Fruit fly (Drosophila melanogaster): Measurements from ENCODE around the gene Cp110.

Gene Cp110

DNA sequence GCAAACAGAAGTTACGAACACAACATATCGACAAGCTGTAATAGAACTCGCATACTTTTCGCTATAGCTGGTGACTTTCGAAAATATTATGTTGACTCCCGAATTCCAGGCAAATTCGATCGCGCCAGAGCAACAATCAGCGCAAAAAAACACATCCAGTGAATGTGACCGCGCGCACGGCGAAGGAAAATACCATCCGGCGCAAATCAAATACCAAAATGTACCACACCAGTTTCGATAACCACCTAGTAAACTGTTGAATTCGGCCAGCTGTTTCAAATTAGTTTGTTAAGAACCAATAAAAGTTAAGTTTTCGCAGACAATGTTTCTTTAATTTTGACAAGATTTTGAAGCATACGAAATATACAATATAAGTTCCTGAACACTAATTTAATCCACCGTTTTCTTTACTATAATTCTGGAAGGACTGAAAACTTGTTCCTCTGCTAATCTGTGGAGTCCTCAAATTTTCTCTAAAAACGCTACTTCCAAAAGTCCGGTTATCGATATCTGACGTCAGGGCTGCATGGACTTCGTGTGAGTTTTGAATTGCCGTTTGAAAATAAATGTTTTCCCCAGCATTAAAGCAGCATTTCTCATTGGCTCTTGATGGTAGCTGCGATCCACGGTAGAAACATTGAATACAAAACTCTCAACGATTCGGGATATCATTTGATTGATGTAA is at the start of gene Cp110, which contains the start of gene CG12576:
TSS of gene Cp110 (plus strand) at position 223 of the 685 bp plus-strand sequence.
TSS of gene CG12576 (minus strand) at position 498 of the 685 bp plus-strand sequence.
- TF ChIP-seq Crg-1 (GFP tag; optimal IDR thresholded peaks at IDR 0.05): peak; percentile 10
- TF ChIP-seq cic (GFP tag; optimal IDR thresholded peaks at IDR 0.05): no peak

dm6 chrX:22432929-22433605 is 48.8 kb upstream of the Cp110 start:
- peak; percentile 98 for TF ChIP-seq kay (GFP tag; ENCODE audit: borderline replicate concordance)
- TF ChIP-seq Mnt (GFP tag; optimal IDR thresholded peaks at IDR 0.05): peak; percentile 50
- peak; percentile 41 for TF ChIP-seq CG14711 (tag; optimal IDR thresholded peaks at IDR 0.05)
- peak; percentile 97 for TF ChIP-seq toe (GFP tag; optimal IDR thresholded peaks at IDR 0.05)

DNA sequence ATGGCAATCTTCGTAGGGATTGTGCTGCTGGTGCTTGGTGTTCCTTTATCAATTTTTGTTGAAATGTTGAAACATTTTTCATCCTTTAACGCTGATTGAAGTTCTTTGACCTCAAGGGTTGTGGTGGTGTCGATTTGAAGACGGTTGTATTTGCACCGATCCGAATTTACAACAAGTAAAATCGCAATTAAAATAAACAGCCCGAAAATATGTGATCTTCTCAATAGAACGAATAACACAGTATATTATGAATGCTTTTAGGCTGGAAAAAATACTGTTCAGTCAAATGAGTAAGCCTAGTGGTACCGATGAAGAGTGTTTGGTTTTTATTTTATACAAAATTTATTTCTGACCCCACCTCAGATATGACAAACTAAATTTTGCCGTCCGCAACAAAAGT is 38.8 kb upstream of the Cp110 start:
- TF ChIP-seq kay (GFP tag; ENCODE audit: borderline replicate concordance): peak; percentile 43
- TF ChIP-seq CG33017 (tag; optimal IDR thresholded peaks at IDR 0.05): no peak

DNA sequence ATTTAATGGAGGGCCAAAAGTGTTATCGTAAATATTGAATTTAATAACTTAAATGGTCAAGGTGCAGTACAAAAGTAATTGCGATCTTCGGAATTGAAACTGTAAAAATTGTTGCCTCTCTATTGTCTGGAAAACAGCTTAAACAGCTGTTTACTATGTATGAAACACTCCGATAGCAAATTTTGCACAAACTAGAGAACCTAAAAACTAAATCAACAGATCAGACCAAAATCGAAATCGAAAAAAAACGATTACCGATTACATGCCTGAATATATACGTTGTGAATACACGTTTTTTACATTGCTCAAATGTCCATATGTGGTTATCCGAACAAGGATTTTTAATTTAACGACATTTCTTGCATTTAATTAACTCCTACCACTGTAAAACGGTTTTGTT is 38.4 kb upstream of the Cp110 start:
- no peak for TF ChIP-seq Hr96 (GFP tag; optimal IDR thresholded peaks at IDR 0.05)
- TF ChIP-seq CG14711 (tag; optimal IDR thresholded peaks at IDR 0.05): no peak
- TF ChIP-seq toe (GFP tag; optimal IDR thresholded peaks at IDR 0.05): no peak
- no peak for TF ChIP-seq Clk (GFP tag; optimal IDR thresholded peaks at IDR 0.05)
- TF ChIP-seq bab1 (GFP tag; optimal IDR thresholded peaks at IDR 0.05): no peak
- TF ChIP-seq kay (GFP tag; ENCODE audit: borderline replicate concordance): peak; percentile 51
- TF ChIP-seq cic (GFP tag; optimal IDR thresholded peaks at IDR 0.05): no peak

- TF ChIP-seq CG12768 (GFP tag; optimal IDR thresholded peaks at IDR 0.05) (no peak), Hr96 (GFP tag; optimal IDR thresholded peaks at IDR 0.05) (no peak), bab1 (GFP tag; optimal IDR thresholded peaks at IDR 0.05) (peak; percentile 61), CG14711 (tag; optimal IDR thresholded peaks at IDR 0.05) (peak; percentile 5), CG33017 (tag; optimal IDR thresholded peaks at IDR 0.05) (no peak), CG7101 (tag; optimal IDR thresholded peaks at IDR 0.05) (peak; percentile 13), kay (GFP tag; ENCODE audit: borderline replicate concordance) (no peak), CG1620 (GFP tag; optimal IDR thresholded peaks at IDR 0.05) (peak; percentile 21), Crg-1 (GFP tag; optimal IDR thresholded peaks at IDR 0.05) (no peak), ovo (GFP tag; optimal IDR thresholded peaks at IDR 0.05) (no peak), cic (GFP tag; optimal IDR thresholded peaks at IDR 0.05) (no peak), pad (GFP tag; optimal IDR thresholded peaks at IDR 0.05) (peak; percentile 52), Clk (GFP tag; optimal IDR thresholded peaks at IDR 0.05) (no peak)
These were observed 37.6 kb upstream of the Cp110 start, which contains the start of gene CG14621 for dm6 chrX:22443954-22444910. TSS of gene CG14621 (plus strand) at chrX:22444227.

DNA sequence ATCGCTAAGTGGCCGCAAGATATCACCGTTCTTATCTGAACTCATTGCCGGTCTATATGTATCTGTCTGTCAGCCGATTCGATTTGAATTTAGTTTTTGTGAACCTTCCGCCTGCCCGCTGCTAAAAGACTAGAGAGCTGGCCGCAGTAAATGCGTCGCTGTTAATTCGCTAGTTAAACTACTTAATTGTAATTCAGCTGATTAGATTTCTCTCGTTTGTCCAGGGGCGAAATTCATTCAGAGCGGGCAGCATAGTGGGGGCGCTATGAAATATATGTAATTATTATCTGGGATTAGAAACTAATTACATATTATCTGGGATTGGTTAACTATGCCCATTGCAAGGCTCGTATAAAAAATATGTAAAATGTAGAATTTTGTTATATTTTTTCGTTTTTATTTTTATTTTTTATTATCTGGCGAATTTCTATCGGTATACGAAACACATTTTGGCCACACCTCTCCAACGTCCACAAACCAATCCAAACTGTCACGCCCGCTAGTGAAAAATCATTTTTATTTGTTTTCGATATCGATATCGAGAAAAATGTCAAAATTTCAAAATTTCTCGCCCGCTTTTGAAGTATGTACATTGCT is 32.6 kb upstream of the Cp110 start, which contains the start of the genes CG14615 and tilB:
TSS of gene CG14615 (minus strand) at position 301 of the 597 bp plus-strand sequence.
TSS of gene tilB (plus strand) at position 547 of the 597 bp plus-strand sequence.
- TF ChIP-seq CG11617 (GFP tag; optimal IDR thresholded peaks at IDR 0.05) (peak; percentile 49), CG5204 (GFP tag; optimal IDR thresholded peaks at IDR 0.05) (peak; percentile 42), cic (GFP tag; optimal IDR thresholded peaks at IDR 0.05) (peak; percentile 56), Crg-1 (GFP tag; optimal IDR thresholded peaks at IDR 0.05) (peak; percentile 18), cnc (optimal IDR thresholded peaks at IDR 0.05) (no peak), Clk (GFP tag; optimal IDR thresholded peaks at IDR 0.05) (no peak), CG14711 (tag; optimal IDR thresholded peaks at IDR 0.05) (peak; percentile 55), Hr96 (GFP tag; optimal IDR thresholded peaks at IDR 0.05) (no peak), bab1 (GFP tag; optimal IDR thresholded peaks at IDR 0.05) (no peak), pad (GFP tag; optimal IDR thresholded peaks at IDR 0.05) (peak; percentile 21), CG7045 (GFP tag; optimal IDR thresholded peaks at IDR 0.05) (peak; percentile 24), toe (GFP tag; optimal IDR thresholded peaks at IDR 0.05) (peak; percentile 28), CG12768 (GFP tag; optimal IDR thresholded peaks at IDR 0.05) (peak; percentile 68), CG1620 (GFP tag; optimal IDR thresholded peaks at IDR 0.05) (no peak), CG33017 (tag; optimal IDR thresholded peaks at IDR 0.05) (peak; percentile 39), ovo (GFP tag; optimal IDR thresholded peaks at IDR 0.05) (no peak), CG7101 (tag; optimal IDR thresholded peaks at IDR 0.05) (peak; percentile 63), Mnt (GFP tag; optimal IDR thresholded peaks at IDR 0.05) (peak; percentile 52), kay (GFP tag; ENCODE audit: borderline replicate concordance) (peak; percentile 30), tj (GFP tag; optimal IDR thresholded peaks at IDR 0.05) (no peak)
